Worm (Caenorhabditis elegans) whole organism, L3 larva: ENCODE measurements around the gene C14C10.1.

ENCODE experiments used
- nhr-237 ChIP-seq: fragments of 150-350 bp; optimal IDR thresholded peaks from 2 replicates; lab custom pipeline; 2014; ENCODE audit warnings: missing biosample characterization, missing genetic modification characterization
- nhr-28 ChIP-seq: fragments of 150-350 bp; optimal IDR thresholded peaks from 2 replicates; lab custom pipeline; 2014; ENCODE audit warnings: missing biosample characterization, missing genetic modification characterization
- pha-4 ChIP-seq: fragments of 150-350 bp; optimal IDR thresholded peaks from 2 replicates; lab custom pipeline; 2014; ENCODE audit warnings: missing biosample characterization, missing genetic modification reagents, missing genetic modification characterization

ce11 chrV:12624371-12624770 is 36.2 kb downstream of the C14C10.1 start, which contains the start of gene F56H9.9:
- TF ChIP-seq nhr-237 (tag; lab: Kevin White, UChicago), result no peak
- no peak for TF ChIP-seq pha-4 (tag; lab: Kevin White, UChicago)
- TF ChIP-seq nhr-28 (tag; lab: Kevin White, UChicago), result no peak
